Fruit fly (Drosophila melanogaster): ENCODE data around the gene CG6296.

The CG6296 gene

DNA sequence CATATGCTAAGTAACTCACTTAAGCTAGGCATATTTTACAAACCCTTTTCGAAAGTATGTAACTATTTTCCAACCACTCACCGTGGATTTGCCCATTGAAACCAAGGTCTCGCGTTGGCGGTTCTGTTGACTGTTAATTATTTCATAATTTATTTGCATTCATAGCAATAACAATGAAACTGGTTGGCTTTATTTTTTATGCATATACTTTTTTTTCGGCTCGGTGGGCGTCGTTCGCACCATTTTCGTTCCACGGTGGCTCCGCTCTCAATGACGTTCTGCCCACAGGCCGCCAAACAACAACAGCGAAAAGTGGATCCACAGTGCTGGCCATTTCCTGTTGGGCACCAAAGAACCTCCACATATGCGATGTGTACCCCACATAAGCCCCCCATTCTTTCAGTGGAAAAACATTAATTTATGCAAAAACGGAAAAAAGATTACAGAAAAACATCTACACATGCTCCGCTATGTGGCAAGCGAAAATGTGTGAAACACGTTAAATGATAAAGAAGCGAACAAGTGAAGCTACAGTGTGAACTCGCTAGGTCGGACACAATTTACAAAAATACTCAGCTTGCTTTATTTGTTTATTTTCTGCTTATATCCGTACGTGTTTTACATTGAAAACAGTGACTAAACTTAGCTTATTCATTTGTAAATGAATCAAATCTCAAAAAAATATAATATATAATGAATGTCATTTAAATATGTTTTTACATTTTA is 37.5 kb downstream of the CG6296 start:
- no peak for TF ChIP-seq Myc (optimal IDR thresholded peaks at IDR 0.05)
- no peak for TF ChIP-seq Sin3A (optimal IDR thresholded peaks at IDR 0.05)
- no peak for TF ChIP-seq insv (optimal IDR thresholded peaks at IDR 0.05)
- TF ChIP-seq psq (optimal IDR thresholded peaks at IDR 0.05), result no peak
- no peak for TF ChIP-seq ttk (optimal IDR thresholded peaks at IDR 0.05)
- TF ChIP-seq h (optimal IDR thresholded peaks at IDR 0.05), result no peak

DNA sequence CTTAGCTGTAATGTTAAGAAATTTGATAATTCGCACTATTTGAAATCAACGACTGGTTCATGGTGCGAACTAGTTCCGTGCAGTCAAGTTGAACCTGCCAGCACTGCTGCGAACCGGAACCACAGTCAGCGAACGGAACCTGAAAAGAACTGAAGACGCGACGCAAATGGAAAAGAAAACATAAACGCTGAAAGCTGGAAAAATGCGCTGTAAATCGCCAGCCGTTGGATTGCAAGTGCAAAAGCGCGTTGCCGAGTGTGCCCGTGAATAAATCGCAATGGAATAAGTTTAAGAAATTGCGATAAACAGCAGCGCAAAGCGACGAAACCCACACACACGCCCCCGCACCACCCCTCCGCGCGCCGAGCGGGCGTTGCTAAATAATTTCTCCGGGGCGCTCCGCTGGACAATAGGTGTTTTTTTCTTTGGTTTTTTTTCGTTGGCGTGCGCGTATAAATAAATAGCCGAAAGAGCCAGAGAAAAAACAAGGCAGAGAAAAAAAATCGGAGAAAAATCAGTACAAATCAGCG is 38.4 kb downstream of the CG6296 start, which contains the start of gene CG5521:
Gene CG5521 (plus strand): TSS at position 137 of the 530 bp plus-strand sequence.
- TF ChIP-seq Sin3A (optimal IDR thresholded peaks at IDR 0.05), result no peak
- no peak for TF ChIP-seq insv (optimal IDR thresholded peaks at IDR 0.05)
- TF ChIP-seq h (optimal IDR thresholded peaks at IDR 0.05), result no peak
- TF ChIP-seq ttk (optimal IDR thresholded peaks at IDR 0.05), result no peak
- no peak for TF ChIP-seq psq (optimal IDR thresholded peaks at IDR 0.05)
- TF ChIP-seq Myc (optimal IDR thresholded peaks at IDR 0.05), result no peak

DNA sequence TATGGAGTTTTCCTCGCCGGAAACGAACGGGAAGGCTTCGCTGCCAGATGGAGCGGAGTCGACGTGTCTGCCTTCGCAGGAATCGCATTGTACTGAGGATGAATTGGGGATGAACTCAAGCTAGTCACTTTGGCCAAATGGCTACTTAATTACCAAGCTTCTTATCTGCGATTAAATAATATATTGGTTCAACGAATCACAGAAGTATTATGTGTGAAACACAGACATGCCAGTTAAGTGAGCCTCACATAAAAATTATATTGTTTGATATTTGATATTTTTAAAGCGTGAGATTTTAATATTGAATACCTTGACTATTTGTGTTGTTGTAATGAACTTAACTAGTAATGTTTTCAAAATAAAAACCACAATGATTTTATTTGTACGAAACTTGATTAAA is 38.9 kb downstream of the CG6296 start, which contains the start of gene Gr97a:
Gene Gr97a (minus strand): TSS at position 101 of the 400 bp plus-strand sequence.
- TF ChIP-seq Myc (optimal IDR thresholded peaks at IDR 0.05), result no peak
- TF ChIP-seq ttk (optimal IDR thresholded peaks at IDR 0.05), result no peak
- no peak for TF ChIP-seq psq (optimal IDR thresholded peaks at IDR 0.05)
- no peak for TF ChIP-seq insv (optimal IDR thresholded peaks at IDR 0.05)
- no peak for TF ChIP-seq Sin3A (optimal IDR thresholded peaks at IDR 0.05)
- TF ChIP-seq h (optimal IDR thresholded peaks at IDR 0.05), result no peak

DNA sequence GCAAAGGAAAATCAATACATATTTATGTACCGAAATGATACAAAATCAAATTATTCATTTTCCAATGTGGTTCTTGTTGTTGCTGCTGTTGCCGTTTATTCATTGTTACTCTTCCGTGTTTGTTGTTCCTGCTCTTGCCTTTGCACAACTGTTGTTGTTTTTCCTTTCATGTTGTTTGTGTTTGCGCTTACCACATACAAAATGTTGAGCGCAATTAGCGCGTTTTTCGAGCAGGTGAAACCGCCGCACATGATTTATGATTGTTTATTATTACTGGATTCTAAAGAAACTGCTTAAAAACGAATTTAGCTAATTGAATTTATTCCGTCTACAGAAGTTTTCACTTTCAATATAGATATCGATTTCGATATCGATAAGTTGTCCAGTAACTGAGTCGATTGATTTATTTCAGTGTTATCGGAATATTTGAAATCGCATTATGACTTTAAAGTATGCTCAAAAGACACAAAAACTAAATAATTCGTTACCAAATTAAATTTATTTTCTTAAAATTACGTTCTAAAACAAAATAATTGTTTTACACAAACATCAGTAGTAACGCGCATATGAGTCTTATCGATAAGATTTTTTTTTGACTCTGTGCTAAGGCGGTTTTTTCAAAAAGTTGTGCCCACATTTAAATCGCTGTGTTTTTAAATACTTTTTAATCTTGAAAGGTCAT is 40.7 kb downstream of the CG6296 start, which contains the start of gene Tsp97E:
Gene Tsp97E (minus strand): TSS at position 366 of the 682 bp plus-strand sequence.
- TF ChIP-seq insv (optimal IDR thresholded peaks at IDR 0.05) (no peak), ttk (optimal IDR thresholded peaks at IDR 0.05) (no peak), h (optimal IDR thresholded peaks at IDR 0.05) (no peak), psq (optimal IDR thresholded peaks at IDR 0.05) (no peak), Myc (optimal IDR thresholded peaks at IDR 0.05) (no peak), Sin3A (optimal IDR thresholded peaks at IDR 0.05) (no peak)

DNA sequence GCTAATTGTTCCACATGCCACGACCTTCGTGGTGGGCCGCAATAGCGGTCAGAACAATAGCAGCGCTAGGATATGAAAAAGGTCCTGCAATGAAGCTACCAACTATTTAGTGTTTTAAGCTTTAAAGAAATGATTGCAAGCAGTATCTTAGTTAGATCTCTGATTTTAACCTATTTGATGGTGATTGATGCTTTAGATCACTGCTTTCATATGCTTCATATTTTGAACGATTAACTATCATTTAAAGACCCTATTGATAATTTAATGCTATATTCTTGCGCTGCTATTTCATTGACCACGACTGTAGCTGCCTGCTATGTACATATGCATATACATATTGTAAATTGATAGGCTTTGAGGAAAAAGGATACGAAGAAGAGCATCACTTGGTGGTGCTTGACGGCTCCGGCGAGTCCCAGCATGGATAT is 41.5 kb downstream of the CG6296 start:
- TF ChIP-seq Sin3A (optimal IDR thresholded peaks at IDR 0.05) (no peak), h (optimal IDR thresholded peaks at IDR 0.05) (no peak), ttk (optimal IDR thresholded peaks at IDR 0.05) (no peak), insv (optimal IDR thresholded peaks at IDR 0.05) (no peak), psq (optimal IDR thresholded peaks at IDR 0.05) (no peak), Myc (optimal IDR thresholded peaks at IDR 0.05) (no peak)

DNA sequence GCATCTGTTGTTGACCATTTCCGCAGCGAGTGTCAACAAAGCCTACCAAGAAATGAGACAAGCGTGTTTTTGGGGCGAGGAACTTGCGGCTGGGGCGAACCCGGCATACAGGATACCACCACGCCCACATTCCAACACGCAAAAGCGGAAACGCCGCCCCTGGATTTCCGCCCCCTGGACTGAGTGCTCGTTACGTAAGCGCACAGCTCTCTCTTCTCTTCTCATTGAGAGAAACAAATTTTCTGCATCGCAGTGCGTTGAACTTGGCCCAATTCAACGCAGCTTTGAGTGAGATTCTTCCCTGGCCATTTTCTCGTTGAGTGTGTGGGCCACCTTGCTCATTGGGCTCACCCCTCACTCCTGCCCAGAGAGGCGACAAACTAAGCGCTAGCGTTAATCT is 44.8 kb downstream of the CG6296 start:
- TF ChIP-seq insv (optimal IDR thresholded peaks at IDR 0.05), result no peak
- no peak for TF ChIP-seq Myc (optimal IDR thresholded peaks at IDR 0.05)
- TF ChIP-seq h (optimal IDR thresholded peaks at IDR 0.05), result no peak
- no peak for TF ChIP-seq Sin3A (optimal IDR thresholded peaks at IDR 0.05)
- no peak for TF ChIP-seq psq (optimal IDR thresholded peaks at IDR 0.05)
- TF ChIP-seq ttk (optimal IDR thresholded peaks at IDR 0.05), result no peak

DNA sequence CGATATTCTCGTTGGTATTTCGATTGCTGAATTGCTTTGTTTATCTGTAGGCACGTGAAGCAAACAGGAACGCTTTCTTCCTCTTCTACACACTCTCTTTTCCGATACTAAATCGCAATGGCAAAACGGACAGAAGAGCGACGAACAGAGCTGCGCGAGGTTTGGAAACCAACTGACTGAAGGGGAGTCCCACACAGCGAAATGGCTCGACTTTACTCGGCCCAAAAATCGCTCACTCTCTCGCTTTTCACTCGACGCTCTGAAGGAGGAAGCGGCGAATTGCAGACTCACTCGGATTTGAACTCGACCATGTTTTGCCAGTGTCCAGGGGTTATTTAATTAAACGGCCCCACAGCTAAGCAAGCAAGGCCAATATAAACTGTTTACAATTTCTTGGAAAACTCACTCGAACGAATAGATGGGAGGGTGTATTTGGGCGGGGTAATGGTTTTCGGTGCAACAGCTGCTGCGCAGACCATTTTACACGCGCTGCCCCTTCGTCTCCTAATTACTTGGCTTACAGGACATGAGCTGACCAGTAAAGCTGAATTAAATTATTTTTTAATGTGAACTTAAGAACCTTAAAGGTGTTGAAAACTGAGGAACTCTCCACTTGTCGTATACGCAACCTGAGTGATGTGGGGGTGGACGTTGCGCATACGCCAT is 46.8 kb downstream of the CG6296 start, which contains the start of gene CG6330:
Gene CG6330 (minus strand): TSS at position 178 of the 666 bp plus-strand sequence.
- TF ChIP-seq insv (optimal IDR thresholded peaks at IDR 0.05), result no peak
- TF ChIP-seq ttk (optimal IDR thresholded peaks at IDR 0.05), result no peak
- no peak for TF ChIP-seq h (optimal IDR thresholded peaks at IDR 0.05)
- TF ChIP-seq psq (optimal IDR thresholded peaks at IDR 0.05), result no peak
- TF ChIP-seq Sin3A (optimal IDR thresholded peaks at IDR 0.05), result no peak
- no peak for TF ChIP-seq Myc (optimal IDR thresholded peaks at IDR 0.05)

DNA sequence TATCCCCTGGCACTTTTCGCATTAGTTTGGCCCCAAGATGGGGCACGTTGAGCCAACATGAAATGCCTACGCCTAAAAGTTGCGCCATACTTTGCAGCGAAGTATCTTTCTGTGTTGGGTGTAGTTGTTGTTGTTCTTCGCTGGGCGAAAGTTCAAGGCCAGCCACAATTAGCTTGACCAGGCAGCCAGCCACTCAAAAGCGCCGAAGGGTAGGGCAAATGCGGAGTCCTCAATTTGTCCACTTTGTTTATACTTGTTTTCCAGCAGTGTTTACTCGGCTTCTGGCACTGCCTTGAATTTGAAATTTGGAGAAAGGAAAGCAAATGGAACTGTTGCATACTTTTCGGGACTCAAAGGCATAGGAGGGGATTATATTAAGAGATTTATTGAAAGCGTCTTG is 48.1 kb downstream of the CG6296 start:
- TF ChIP-seq h (optimal IDR thresholded peaks at IDR 0.05) (no peak), insv (optimal IDR thresholded peaks at IDR 0.05) (no peak)

DNA sequence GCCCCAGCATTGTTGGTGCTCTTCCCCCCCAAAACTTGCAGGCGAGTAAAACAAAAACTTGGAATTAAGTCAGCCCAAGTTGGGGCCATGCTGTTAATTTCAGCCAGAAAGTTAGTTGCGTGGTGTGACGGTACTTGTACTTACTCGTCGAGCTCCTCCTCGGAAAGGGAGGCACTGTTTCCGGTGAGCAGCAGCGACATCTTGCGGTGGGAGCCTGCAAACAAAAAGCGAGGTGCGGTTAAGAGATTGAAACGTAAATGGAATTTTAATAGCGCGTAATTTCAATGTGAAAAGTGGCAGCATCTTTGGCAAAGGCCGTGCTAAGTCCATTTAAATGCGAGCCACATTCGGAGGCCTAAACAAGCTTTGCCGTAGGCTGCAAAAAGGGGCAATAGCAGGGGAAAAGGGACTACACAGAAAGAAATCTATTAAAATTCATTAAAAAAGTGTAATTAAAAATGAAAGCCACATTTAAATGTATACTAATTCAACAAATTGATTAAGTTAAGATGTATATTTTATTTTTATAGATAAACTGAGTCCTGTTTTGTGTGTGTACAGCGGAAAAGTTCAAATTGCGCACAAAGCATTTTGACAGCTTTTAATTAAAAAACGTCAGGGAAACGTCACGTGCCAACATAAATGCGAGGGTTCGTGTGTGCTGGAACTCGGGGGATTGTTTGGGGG is 48.8 kb downstream of the CG6296 start:
- no peak for TF ChIP-seq psq (optimal IDR thresholded peaks at IDR 0.05)
- no peak for TF ChIP-seq Myc (optimal IDR thresholded peaks at IDR 0.05)
- no peak for TF ChIP-seq Sin3A (optimal IDR thresholded peaks at IDR 0.05)
- TF ChIP-seq h (optimal IDR thresholded peaks at IDR 0.05), result no peak

DNA sequence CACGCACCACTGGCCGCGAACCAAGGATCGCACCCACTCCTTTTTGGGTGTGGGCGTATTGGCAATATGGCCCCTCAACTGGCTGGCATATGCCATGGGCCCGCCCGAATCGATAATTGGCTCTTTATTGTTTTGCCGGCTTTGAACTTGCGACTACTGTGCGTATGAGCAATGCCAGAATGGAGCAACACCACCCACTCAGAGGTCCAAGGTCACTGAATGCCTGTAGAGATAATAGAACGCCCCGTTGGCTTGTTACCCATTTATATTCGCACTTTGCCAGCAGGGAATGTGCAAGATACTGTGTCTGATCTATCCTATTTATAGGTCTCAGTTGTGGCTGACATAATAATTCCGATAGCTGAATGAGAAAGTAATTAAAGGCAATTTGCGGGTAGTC is 49.7 kb downstream of the CG6296 start:
- TF ChIP-seq insv (optimal IDR thresholded peaks at IDR 0.05), result no peak
- no peak for TF ChIP-seq Myc (optimal IDR thresholded peaks at IDR 0.05)

DNA sequence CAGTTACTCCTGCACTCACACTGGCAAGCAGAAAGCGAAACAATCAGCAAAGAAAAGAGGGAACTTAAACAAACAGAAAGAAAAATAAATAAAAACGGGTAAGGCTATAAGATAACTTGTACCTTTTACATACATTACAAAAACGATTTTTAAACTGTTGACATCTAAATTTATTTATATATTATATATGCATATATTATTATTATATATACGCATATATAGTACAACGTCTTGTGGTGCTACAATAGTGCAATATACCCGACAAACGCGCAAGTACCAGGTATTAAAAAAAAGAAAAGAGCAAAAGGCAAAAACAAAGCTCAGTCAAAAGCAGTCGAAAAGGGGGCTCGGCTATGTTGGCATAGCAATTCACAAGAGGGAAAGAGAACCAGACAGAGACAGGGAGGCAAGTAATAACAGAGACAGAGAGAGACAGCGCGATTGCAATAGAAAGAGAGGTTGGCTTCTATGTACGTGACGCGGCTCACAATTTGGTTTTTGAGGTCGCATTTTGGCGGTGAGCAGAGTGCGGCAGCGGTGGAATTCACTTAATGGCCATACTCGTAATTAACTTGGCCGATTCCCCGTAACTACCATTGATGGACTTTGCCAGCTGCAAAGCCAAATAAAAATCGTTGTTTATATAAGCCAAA is 51.1 kb downstream of the CG6296 start:
- TF ChIP-seq insv (optimal IDR thresholded peaks at IDR 0.05) (no peak), ttk (optimal IDR thresholded peaks at IDR 0.05) (no peak), Sin3A (optimal IDR thresholded peaks at IDR 0.05) (no peak), psq (optimal IDR thresholded peaks at IDR 0.05) (no peak), Myc (optimal IDR thresholded peaks at IDR 0.05) (no peak), h (optimal IDR thresholded peaks at IDR 0.05) (no peak)
